Fruit fly (Drosophila melanogaster) whole organism, embryonic: Measurements from ENCODE around the gene CG34248.
A peak's percentile ranks its signal among the peaks of the same experiment; 100 is the strongest.

ENCODE experiments used
- Antp ChIP-seq: fragments of 200-800 bp; sonication (Bioruptor generic); optimal IDR thresholded peaks from 3 replicates; lab custom pipeline; 2016; ENCODE audit warnings: missing biosample characterization, missing genetic modification characterization
- CG10366 ChIP-seq: fragments of 200-800 bp; sonication (Bioruptor generic); IDR thresholded peaks from 2 replicates; pipeline ENCODE4 v1.3.6; 2022; ENCODE audit warnings: missing biosample characterization, missing genetic modification characterization
- CG10431 ChIP-seq: fragments of 200-800 bp; sonication (Bioruptor generic); optimal IDR thresholded peaks from 3 replicates; lab custom pipeline; 2018; ENCODE audit warnings: missing biosample characterization, mild to moderate bottlenecking, missing genetic modification characterization
- CG10959 ChIP-seq: fragments of 200-800 bp; sonication (Bioruptor generic); IDR thresholded peaks from 2 replicates; pipeline ENCODE4 v1.3.6; 2022; ENCODE audit warnings: missing biosample characterization, missing genetic modification characterization
- CG11247 ChIP-seq: fragments of 200-800 bp; sonication (Bioruptor generic); IDR thresholded peaks from 2 replicates; pipeline ENCODE4 v1.3.6; 2022; ENCODE audit warnings: missing biosample characterization, missing genetic modification characterization
- CG14014 ChIP-seq: fragments of 200-800 bp; sonication (Bioruptor generic); IDR thresholded peaks from 2 replicates; pipeline ENCODE4 v1.3.6; 2022; ENCODE audit warnings: missing biosample characterization, missing genetic modification characterization
- CG15073 ChIP-seq: fragments of 200-800 bp; sonication (Bioruptor generic); optimal IDR thresholded peaks from 2 replicates; lab custom pipeline; 2016; ENCODE audit warnings: missing biosample characterization, missing genetic modification characterization
- CG17612 ChIP-seq: fragments of 200-800 bp; sonication (Bioruptor generic); IDR thresholded peaks from 2 replicates; pipeline ENCODE4 v1.3.6; 2022; ENCODE audit warnings: missing biosample characterization, missing genetic modification characterization
- CG2712 ChIP-seq: fragments of 200-800 bp; optimal IDR thresholded peaks from 3 replicates; lab custom pipeline; 2019; ENCODE audit warnings: missing biosample characterization, mild to moderate bottlenecking, missing genetic modification characterization, moderate library complexity
- CG31224 ChIP-seq: fragments of 200-800 bp; sonication (Bioruptor generic); IDR thresholded peaks from 2 replicates; pipeline ENCODE4 v1.3.6; 2022; ENCODE audit warnings: missing biosample characterization, missing genetic modification characterization
- CG3847 ChIP-seq: fragments of 200-800 bp; sonication (Bioruptor generic); IDR thresholded peaks from 2 replicates; pipeline ENCODE4 v1.3.6; 2022; ENCODE audit warnings: missing biosample characterization, missing genetic modification characterization
- CG4820 ChIP-seq: fragments of 200-800 bp; sonication (Bioruptor generic); optimal IDR thresholded peaks from 3 replicates; lab custom pipeline; 2016; ENCODE audit warnings: missing biosample characterization, missing genetic modification characterization
- CG5180 ChIP-seq: fragments of 200-800 bp; sonication (Bioruptor generic); optimal IDR thresholded peaks from 3 replicates; lab custom pipeline; 2017; ENCODE audit warnings: missing biosample characterization, missing genetic modification characterization, mild to moderate bottlenecking, moderate library complexity, missing genetic modification reagents
- CG6175 ChIP-seq: fragments of 200-800 bp; sonication (Bioruptor generic); IDR thresholded peaks from 3 replicates; pipeline ENCODE4 v1.3.6; 2022; ENCODE audit warnings: missing biosample characterization, missing genetic modification characterization
- CG6854 ChIP-seq: fragments of 200-800 bp; sonication (Bioruptor generic); optimal IDR thresholded peaks from 3 replicates; lab custom pipeline; 2017; ENCODE audit warnings: missing biosample characterization, mild to moderate bottlenecking, missing genetic modification characterization
- CG8478 ChIP-seq: fragments of >200 bp; optimal IDR thresholded peaks from 2 replicates; lab custom pipeline; 2018
- CG9932 ChIP-seq: fragments of 200-800 bp; sonication (Bioruptor generic); IDR thresholded peaks from 2 replicates; pipeline ENCODE4 v1.3.6; 2022; ENCODE audit warnings: missing biosample characterization, missing genetic modification characterization
- D ChIP-seq, 2 experiments: fragments of 200-800 bp in 1 of 2; fragments of >200 bp in 1 of 2; sonication (Bioruptor generic) in 1 of 2; optimal IDR thresholded peaks; 2 replicates in 1 of 2; 3 replicates in 1 of 2; lab custom pipeline; 2017; ENCODE audit warnings: mild to moderate bottlenecking in 1 of 2, missing biosample characterization in 1 of 2, missing genetic modification characterization in 1 of 2, missing genetic modification reagents in 1 of 2
- Dip3 ChIP-seq: fragments of 200-800 bp; sonication (Bioruptor generic); optimal IDR thresholded peaks from 3 replicates; lab custom pipeline; 2016; ENCODE audit warnings: missing biosample characterization, missing genetic modification characterization
- Drgx ChIP-seq: fragments of 200-800 bp; sonication (Bioruptor generic); IDR thresholded peaks from 2 replicates; pipeline ENCODE4 v1.3.6; 2022; ENCODE audit warnings: missing biosample characterization, missing genetic modification characterization
- Fer3 ChIP-seq: fragments of 200-800 bp; sonication (Bioruptor generic); optimal IDR thresholded peaks from 2 replicates; lab custom pipeline; 2018; ENCODE audit warnings: missing biosample characterization, mild to moderate bottlenecking, missing genetic modification characterization, moderate library complexity
- GATAe ChIP-seq: fragments of 200-800 bp; sonication (Bioruptor generic); conservative IDR thresholded peaks from 2 replicates; pipeline ENCODE4 v1.3.6; 2022; ENCODE audit warnings: missing biosample characterization, missing genetic modification characterization
- Gsc ChIP-seq: fragments of 200-800 bp; sonication (Bioruptor generic); IDR thresholded peaks from 2 replicates; pipeline ENCODE4 v1.3.6; 2022; ENCODE audit warnings: missing biosample characterization, missing genetic modification characterization
- HLH3B ChIP-seq: fragments of 200-800 bp; sonication (Bioruptor generic); IDR thresholded peaks from 2 replicates; pipeline ENCODE4 v1.3.6; 2022; ENCODE audit warnings: missing biosample characterization, missing genetic modification characterization
- Hmr ChIP-seq: fragments of 200-800 bp; sonication (Bioruptor generic); optimal IDR thresholded peaks from 3 replicates; lab custom pipeline; 2017; ENCODE audit warnings: mild to moderate bottlenecking, missing biosample characterization, missing genetic modification reagents, missing genetic modification characterization
- Hmx ChIP-seq: fragments of 200-800 bp; sonication (Bioruptor generic); optimal IDR thresholded peaks from 2 replicates; lab custom pipeline; 2016; ENCODE audit warnings: missing biosample characterization, missing genetic modification characterization
- Hsf ChIP-seq: fragments of 200-800 bp; sonication (Bioruptor generic); optimal IDR thresholded peaks from 3 replicates; lab custom pipeline; 2016; ENCODE audit warnings: missing biosample characterization, missing genetic modification characterization
- Med ChIP-seq: fragments of 200-800 bp; sonication (Bioruptor generic); peaks from one replicate; lab custom pipeline; 2016; ENCODE audit warnings: missing biosample characterization, missing genetic modification characterization, mild to moderate bottlenecking, inconsistent platforms, moderate library complexity
- Mes4 ChIP-seq: fragments of 200-800 bp; sonication (Bioruptor generic); optimal IDR thresholded peaks from 2 replicates; lab custom pipeline; 2016; ENCODE audit warnings: missing biosample characterization, missing genetic modification characterization
- Myb ChIP-seq: fragments of 200-800 bp; sonication (Bioruptor generic); optimal IDR thresholded peaks from 2 replicates; lab custom pipeline; 2016; ENCODE audit warnings: missing biosample characterization, missing genetic modification characterization
- al ChIP-seq: fragments of 200-800 bp; sonication (Bioruptor generic); IDR thresholded peaks from 2 replicates; pipeline ENCODE4 v1.3.6; 2022; ENCODE audit warnings: missing biosample characterization, missing genetic modification characterization
- ap ChIP-seq: fragments of 200-800 bp; sonication (Bioruptor generic); IDR thresholded peaks from 2 replicates; pipeline ENCODE4 v1.3.6; 2022; ENCODE audit warnings: missing biosample characterization, missing genetic modification characterization
- bab2 ChIP-seq: fragments of 200-800 bp; sonication (Bioruptor generic); optimal IDR thresholded peaks from 2 replicates; lab custom pipeline; 2016; ENCODE audit warnings: missing biosample characterization, missing genetic modification characterization
- chif ChIP-seq, 2 experiments: fragments of 200-800 bp; sonication (Bioruptor generic); optimal IDR thresholded peaks; 3 replicates each; lab custom pipeline; 2016; ENCODE audit warnings: missing biosample characterization in 2 of 2, missing genetic modification characterization in 2 of 2
- ci ChIP-seq: fragments of 200-800 bp; sonication (Bioruptor generic); IDR thresholded peaks from 3 replicates; pipeline ENCODE4 v1.3.6; 2022; ENCODE audit warnings: missing biosample characterization, missing genetic modification characterization
- crol ChIP-seq: fragments of 200-800 bp; sonication (Bioruptor generic); IDR thresholded peaks from 2 replicates; pipeline ENCODE4 v1.3.6; 2022; ENCODE audit warnings: missing biosample characterization, missing genetic modification characterization
- cwo ChIP-seq: fragments of 200-800 bp; sonication (Bioruptor generic); optimal IDR thresholded peaks from 3 replicates; lab custom pipeline; 2017; ENCODE audit warnings: missing biosample characterization, missing genetic modification characterization, mild to moderate bottlenecking, moderate library complexity, missing genetic modification reagents
- dysf ChIP-seq: fragments of 200-800 bp; sonication (Bioruptor generic); IDR thresholded peaks from 3 replicates; pipeline ENCODE4 v1.3.6; 2022; ENCODE audit warnings: missing biosample characterization, missing genetic modification characterization
- ems ChIP-seq: fragments of 200-800 bp; sonication (Bioruptor generic); optimal IDR thresholded peaks from 3 replicates; lab custom pipeline; 2016; ENCODE audit warnings: missing biosample characterization, missing genetic modification characterization
- fru ChIP-seq: fragments of >200 bp; optimal IDR thresholded peaks from 2 replicates; lab custom pipeline; 2017
- gem ChIP-seq: fragments of 200-800 bp; sonication (Bioruptor generic); optimal IDR thresholded peaks from 2 replicates; lab custom pipeline; 2019; ENCODE audit warnings: missing biosample characterization, mild to moderate bottlenecking, missing genetic modification characterization, moderate library complexity
- grn ChIP-seq: fragments of 200-800 bp; sonication (Bioruptor generic); optimal IDR thresholded peaks from 3 replicates; lab custom pipeline; 2017; ENCODE audit warnings: missing biosample characterization, missing genetic modification characterization
- lab ChIP-seq: fragments of 200-800 bp; sonication (Bioruptor generic); optimal IDR thresholded peaks from 3 replicates; lab custom pipeline; 2017; ENCODE audit warnings: missing biosample characterization, missing genetic modification characterization, mild to moderate bottlenecking, moderate library complexity, missing genetic modification reagents
- lilli ChIP-seq: fragments of 200-800 bp; sonication (Bioruptor generic); optimal IDR thresholded peaks from 3 replicates; lab custom pipeline; 2016; ENCODE audit warnings: missing biosample characterization, missing genetic modification characterization
- lmd ChIP-seq: fragments of 200-800 bp; sonication (Bioruptor generic); IDR thresholded peaks from 2 replicates; pipeline ENCODE4 v1.3.6; 2022; ENCODE audit warnings: missing biosample characterization, missing genetic modification characterization
- lov ChIP-seq, 2 experiments: fragments of 200-800 bp in 1 of 2; fragments of >200 bp in 1 of 2; sonication (Bioruptor generic) in 1 of 2; IDR thresholded peaks in 1 of 2; optimal IDR thresholded peaks in 1 of 2; 2 replicates in 1 of 2; 3 replicates in 1 of 2; pipeline versions ENCODE4 v1.3.6 to Lab custom; 2017 to 2022; ENCODE audit warnings: missing biosample characterization in 1 of 2, missing genetic modification characterization in 1 of 2
- org-1 ChIP-seq: fragments of 200-800 bp; sonication (Bioruptor generic); optimal IDR thresholded peaks from 2 replicates; lab custom pipeline; 2017; ENCODE audit warnings: missing biosample characterization, missing genetic modification characterization
- pho ChIP-seq: fragments of 200-800 bp; sonication (Bioruptor generic); optimal IDR thresholded peaks from 2 replicates; lab custom pipeline; 2016; ENCODE audit warnings: missing biosample characterization, missing genetic modification characterization
- unpg ChIP-seq: fragments of 200-800 bp; sonication (Bioruptor generic); optimal IDR thresholded peaks from 3 replicates; lab custom pipeline; 2018; ENCODE audit warnings: missing biosample characterization, mild to moderate bottlenecking, missing genetic modification characterization, moderate library complexity

Gene CG34248

DNA sequence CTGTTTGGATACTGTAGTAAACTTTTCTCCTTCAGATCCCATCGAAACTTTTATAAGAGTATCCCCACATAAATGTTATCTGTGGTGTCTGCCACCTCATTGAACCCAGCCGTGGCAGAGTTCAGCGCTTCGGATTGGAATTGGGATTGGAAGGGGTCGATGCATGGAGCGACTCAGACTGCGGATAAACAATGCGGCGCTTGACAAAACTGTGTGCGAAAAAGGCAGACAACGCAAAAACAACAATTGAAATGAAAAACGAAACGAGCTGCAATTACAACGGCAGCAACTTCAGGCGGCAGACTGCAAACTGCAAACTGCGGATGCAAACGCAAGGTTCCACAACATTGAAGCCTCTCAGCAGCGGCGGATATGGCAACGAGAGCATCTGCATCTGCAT is 43.3 kb upstream of the CG34248 start, which contains the start of gene CG13062:
Gene CG13062, plus strand, starts transcription at position 301 of the 400 bp plus-strand sequence.
- TF ChIP-seq Gsc (no peak), lov (optimal IDR thresholded peaks at IDR 0.05; lab: Kevin White, UChicago) (no peak), lov (GFP tag; IDR thresholded peaks at IDR 0.05; lab: Robert Waterston, UW) (0 out of 3 replicates have a peak, but pooled peaks have one; percentile 22)

DNA sequence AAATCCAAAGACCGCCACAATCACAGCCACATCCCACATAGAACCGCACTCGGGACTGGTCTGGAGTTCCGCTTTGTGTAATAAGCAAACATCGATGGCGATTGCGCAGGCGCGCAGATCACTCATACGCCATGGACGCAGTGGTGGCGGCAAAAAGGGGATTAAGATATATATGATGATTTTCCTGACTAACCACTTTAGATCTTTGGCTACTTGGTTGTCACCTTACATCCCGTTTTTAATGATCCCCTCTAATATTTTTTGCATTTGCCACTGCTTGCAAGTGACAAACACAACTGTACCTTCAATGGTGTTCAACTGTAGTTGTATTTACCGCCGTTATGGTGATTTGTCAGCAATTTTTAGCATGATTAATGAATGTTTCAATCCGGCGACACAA is 39.3 kb upstream of the CG34248 start:
- TF ChIP-seq crol (GFP tag; lab: Robert Waterston, UW): no peak
- TF ChIP-seq ap (GFP tag; lab: Robert Waterston, UW): no peak
- TF ChIP-seq Dip3 (GFP tag; lab: Kevin White, UChicago): peak; percentile 5
- TF ChIP-seq Drgx (GFP tag; lab: Robert Waterston, UW): peak; percentile 86
- TF ChIP-seq Fer3 (tag; lab: Kevin White, UChicago): peak; percentile 2
- 0 out of 2 replicates have a peak, but pooled peaks have one; percentile 13 for TF ChIP-seq CG10366 (GFP tag; lab: Robert Waterston, UW)
- no peak for TF ChIP-seq CG6175 (GFP tag; lab: Robert Waterston, UW)
- 0 out of 2 replicates have a peak, but pooled peaks have one; percentile 25 for TF ChIP-seq al (GFP tag; lab: Robert Waterston, UW)
- peak in 1 of 2 experiments; percentile 10 for TF ChIP-seq chif (GFP tag; optimal IDR thresholded peaks at IDR 0.05; lab: Kevin White, UChicago)
- TF ChIP-seq D (optimal IDR thresholded peaks at IDR 0.05; lab: Kevin White, UChicago): no peak
- TF ChIP-seq D (GFP tag; optimal IDR thresholded peaks at IDR 0.05; lab: Kevin White, UChicago): no peak
- no peak for TF ChIP-seq Mes4 (GFP tag; lab: Kevin White, UChicago)
- TF ChIP-seq CG6854 (GFP tag; lab: Kevin White, UChicago): no peak
- TF ChIP-seq grn: no peak
- TF ChIP-seq CG17612 (GFP tag; lab: Robert Waterston, UW): no peak
- no peak for TF ChIP-seq GATAe
- peak; percentile 86 for TF ChIP-seq Med (GFP tag; lab: Kevin White, UChicago)
- TF ChIP-seq CG14014 (GFP tag; lab: Robert Waterston, UW): peak; percentile 37; the same call in 1 of the 2 replicates
- no peak for TF ChIP-seq CG2712 (tag; lab: Kevin White, UChicago)
- no peak for TF ChIP-seq CG10431
- no peak for TF ChIP-seq fru (lab: Kevin White, UChicago)
- TF ChIP-seq Hsf (GFP tag; lab: Kevin White, UChicago): no peak
- TF ChIP-seq pho (GFP tag; lab: Kevin White, UChicago): peak; percentile 4
- TF ChIP-seq CG31224 (GFP tag; lab: Robert Waterston, UW): 0 out of 2 replicates have a peak, but pooled peaks have one; percentile 20
- TF ChIP-seq bab2 (GFP tag; lab: Kevin White, UChicago): no peak
- peak; percentile 26; the same call in 1 of the 2 replicates for TF ChIP-seq CG3847 (GFP tag; lab: Robert Waterston, UW)
- no peak for TF ChIP-seq CG4820
- TF ChIP-seq CG15073: no peak
- peak; percentile 49 for TF ChIP-seq CG11247
- no peak for TF ChIP-seq ems
- peak; percentile 63 for TF ChIP-seq Hmr
- peak; percentile 9 for TF ChIP-seq cwo (GFP tag; lab: Kevin White, UChicago)
- no peak for TF ChIP-seq CG5180 (GFP tag; lab: Kevin White, UChicago)
- peak; percentile 38 for TF ChIP-seq Myb (GFP tag; lab: Kevin White, UChicago)
- no peak for TF ChIP-seq CG10959 (GFP tag; lab: Robert Waterston, UW)
- TF ChIP-seq org-1: peak; percentile 37
- peak; percentile 75 for TF ChIP-seq CG9932
- TF ChIP-seq CG8478 (lab: Kevin White, UChicago): no peak
- TF ChIP-seq ci (GFP tag; lab: Robert Waterston, UW): no peak
- peak; percentile 43 for TF ChIP-seq lilli (GFP tag; lab: Kevin White, UChicago)
- TF ChIP-seq dysf (GFP tag; lab: Robert Waterston, UW): 0 out of 3 replicates have a peak, but pooled peaks have one; percentile 14
- TF ChIP-seq Hmx (GFP tag; lab: Kevin White, UChicago): no peak
- peak; percentile 72 for TF ChIP-seq lab (GFP tag; lab: Kevin White, UChicago)
- TF ChIP-seq gem (tag; lab: Kevin White, UChicago): peak; percentile 35
- peak; percentile 5 for TF ChIP-seq Antp
- TF ChIP-seq unpg (GFP tag; lab: Kevin White, UChicago): peak; percentile 20
- TF ChIP-seq lmd (GFP tag; lab: Robert Waterston, UW): peak; percentile 39; the same call in 1 of the 2 replicates
- peak; percentile 25; the same call in 1 of the 2 replicates for TF ChIP-seq HLH3B (GFP tag; lab: Robert Waterston, UW)
